Worm (Caenorhabditis elegans) whole organism, young adult: Measurements from ENCODE around the gene cnc-6.

Source experiments
- F33H1.4 ChIP-seq: fragments of 200-800 bp; sonication (Bioruptor generic); IDR thresholded peaks from 2 replicates; pipeline ENCODE4 v1.3.6; 2022; ENCODE audit warnings: missing genetic modification reagents, missing genetic modification characterization, missing compliant biosample characterization
- F57C9.4 ChIP-seq: sonication (generic microtip); optimal IDR thresholded peaks from 2 replicates; lab custom pipeline; 2017; ENCODE audit warnings: mild to moderate bottlenecking, missing genetic modification characterization, missing compliant biosample characterization
- athp-1 ChIP-seq: sonication (generic microtip); optimal IDR thresholded peaks from 2 replicates; lab custom pipeline; 2017; ENCODE audit warnings: mild to moderate bottlenecking, missing genetic modification characterization, missing compliant biosample characterization
- die-1 ChIP-seq: sonication (generic microtip); optimal IDR thresholded peaks from 2 replicates; lab custom pipeline; 2016; ENCODE audit warnings: missing genotype, mild to moderate bottlenecking, missing genetic modification characterization, missing compliant biosample characterization
- dox-1 ChIP-seq: fragments of 200-800 bp; sonication (Bioruptor generic); IDR thresholded peaks from 2 replicates; pipeline ENCODE4 v1.3.6; 2022; ENCODE audit warnings: missing genetic modification reagents, missing genetic modification characterization, missing compliant biosample characterization
- dpff-1 ChIP-seq: sonication (generic microtip); optimal IDR thresholded peaks from 2 replicates; lab custom pipeline; 2017; ENCODE audit warnings: mild to moderate bottlenecking, missing genetic modification characterization, missing compliant biosample characterization
- dpl-1 ChIP-seq: fragments of 150-350 bp; optimal IDR thresholded peaks from 2 replicates; lab custom pipeline; 2014; ENCODE audit warnings: missing biosample characterization, missing genetic modification reagents, missing genetic modification characterization
- hrde-1 ChIP-seq: sonication (generic microtip); optimal IDR thresholded peaks from 2 replicates; lab custom pipeline; 2016; ENCODE audit warnings: missing genetic modification characterization, mild to moderate bottlenecking, missing compliant biosample characterization, moderate library complexity, missing genotype, missing genetic modification reagents, borderline replicate concordance
- mxl-1 ChIP-seq: sonication (generic microtip); optimal IDR thresholded peaks from 2 replicates; lab custom pipeline; 2016; ENCODE audit warnings: missing genetic modification characterization, missing compliant biosample characterization

- TF ChIP-seq dpff-1 (tag; lab: Kevin White, UChicago) (no peak), F57C9.4 (tag; lab: Kevin White, UChicago) (no peak), athp-1 (tag; lab: Kevin White, UChicago) (no peak), die-1 (tag; lab: Kevin White, UChicago) (no peak), dpl-1 (GFP tag; lab: Kevin White, UChicago) (no peak), mxl-1 (tag; lab: Kevin White, UChicago) (no peak), hrde-1 (tag; lab: Kevin White, UChicago) (no peak), dox-1 (GFP tag; lab: Robert Waterston, UW) (no peak), F33H1.4 (no peak)
Measured at ce11 chrIII:1758632-1759031, 4.7 kb upstream of the cnc-6 start, which contains the start of gene Y46E12A.2.
